Worm (Caenorhabditis elegans): ENCODE measurements around the gene Y38F1A.2.

DNA sequence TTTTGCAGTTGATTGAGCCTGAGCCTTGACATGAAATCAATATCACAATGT lies 10.6 kb downstream of the Y38F1A.2 start, which contains the start of gene ptr-18:
- TF ChIP-seq nhr-25 (tag; optimal IDR thresholded peaks at IDR 0.05; ENCODE audit: borderline replicate concordance, insufficient read depth) (no peak), fos-1 (tag; optimal IDR thresholded peaks at IDR 0.05) (no peak), lim-7 (GFP tag; IDR thresholded peaks at IDR 0.05) (no peak), pha-4 (GFP tag; IDR thresholded peaks at IDR 0.05) (no peak), pha-4 (tag; optimal IDR thresholded peaks at IDR 0.05) (no peak), dmd-9 (GFP tag; IDR thresholded peaks at IDR 0.05) (no peak)
